Fruit fly (Drosophila melanogaster): Measurements from ENCODE around the gene CG12539.

The CG12539 gene

dm6 chrX:14839047-14839446 lies 5.5 kb downstream of the CG12539 start, which contains the start of the genes CG32590 and Flo2:
CG32590 (minus strand) TSS chrX:14839106.
Flo2 (plus strand) TSS chrX:14839376.
- peak; percentile 48 for TF ChIP-seq Clk (GFP tag; optimal IDR thresholded peaks at IDR 0.05)
- peak; percentile 64 for TF ChIP-seq tj (GFP tag; optimal IDR thresholded peaks at IDR 0.05)
- TF ChIP-seq cic (GFP tag; optimal IDR thresholded peaks at IDR 0.05): no peak
- TF ChIP-seq CG7045 (GFP tag; optimal IDR thresholded peaks at IDR 0.05): no peak
- peak; percentile 52 for TF ChIP-seq Crg-1 (GFP tag; optimal IDR thresholded peaks at IDR 0.05)
- peak; percentile 71 for TF ChIP-seq kay (GFP tag; ENCODE audit: borderline replicate concordance)
- peak; percentile 67 for TF ChIP-seq pad (GFP tag; optimal IDR thresholded peaks at IDR 0.05)
- TF ChIP-seq CG33017 (tag; optimal IDR thresholded peaks at IDR 0.05): peak; percentile 42
- peak; percentile 78 for TF ChIP-seq toe (GFP tag; optimal IDR thresholded peaks at IDR 0.05)
- peak; percentile 81 for TF ChIP-seq Mnt (GFP tag; optimal IDR thresholded peaks at IDR 0.05)
- no peak for TF ChIP-seq cnc (optimal IDR thresholded peaks at IDR 0.05)
- TF ChIP-seq ovo (GFP tag; optimal IDR thresholded peaks at IDR 0.05): peak; percentile 72
- peak; percentile 44 for TF ChIP-seq CG11617 (GFP tag; optimal IDR thresholded peaks at IDR 0.05)
- peak; percentile 26 for TF ChIP-seq CG12768 (GFP tag; optimal IDR thresholded peaks at IDR 0.05)
- TF ChIP-seq Hr96 (GFP tag; optimal IDR thresholded peaks at IDR 0.05): no peak
- peak; percentile 82 for TF ChIP-seq CG14711 (tag; optimal IDR thresholded peaks at IDR 0.05)
- peak; percentile 87 for TF ChIP-seq bab1 (GFP tag; optimal IDR thresholded peaks at IDR 0.05)
- TF ChIP-seq CG1620 (GFP tag; optimal IDR thresholded peaks at IDR 0.05): peak; percentile 91
- peak; percentile 78 for TF ChIP-seq CG7101 (tag; optimal IDR thresholded peaks at IDR 0.05)
- TF ChIP-seq CG5204 (GFP tag; optimal IDR thresholded peaks at IDR 0.05): no peak

- TF ChIP-seq ovo (GFP tag; optimal IDR thresholded peaks at IDR 0.05): no peak
- no peak for TF ChIP-seq CG5204 (GFP tag; optimal IDR thresholded peaks at IDR 0.05)
- no peak for TF ChIP-seq CG11617 (GFP tag; optimal IDR thresholded peaks at IDR 0.05)
- no peak for TF ChIP-seq CG14711 (tag; optimal IDR thresholded peaks at IDR 0.05)
- no peak for TF ChIP-seq CG33017 (tag; optimal IDR thresholded peaks at IDR 0.05)
- TF ChIP-seq tj (GFP tag; optimal IDR thresholded peaks at IDR 0.05): no peak
- TF ChIP-seq cic (GFP tag; optimal IDR thresholded peaks at IDR 0.05): no peak
- no peak for TF ChIP-seq kay (GFP tag; ENCODE audit: borderline replicate concordance)
- no peak for TF ChIP-seq Mnt (GFP tag; optimal IDR thresholded peaks at IDR 0.05)
- no peak for TF ChIP-seq cnc (optimal IDR thresholded peaks at IDR 0.05)
- no peak for TF ChIP-seq Clk (GFP tag; optimal IDR thresholded peaks at IDR 0.05)
- no peak for TF ChIP-seq CG7101 (tag; optimal IDR thresholded peaks at IDR 0.05)
- no peak for TF ChIP-seq toe (GFP tag; optimal IDR thresholded peaks at IDR 0.05)
- TF ChIP-seq Crg-1 (GFP tag; optimal IDR thresholded peaks at IDR 0.05): no peak
- no peak for TF ChIP-seq Hr96 (GFP tag; optimal IDR thresholded peaks at IDR 0.05)
Observed at dm6 chrX:14837983-14838382, 6.6 kb downstream of the CG12539 start, which contains the start of gene Grx5. Grx5 (minus strand) TSS chrX:14838198.

dm6 chrX:14836425-14836824 lies 8.1 kb downstream of the CG12539 start, which contains the start of gene CG14410:
CG14410 (plus strand) TSS chrX:14836725.
- TF ChIP-seq CG1620 (GFP tag; optimal IDR thresholded peaks at IDR 0.05) (no peak), pad (GFP tag; optimal IDR thresholded peaks at IDR 0.05) (no peak), cnc (optimal IDR thresholded peaks at IDR 0.05) (no peak), ovo (GFP tag; optimal IDR thresholded peaks at IDR 0.05) (no peak), tj (GFP tag; optimal IDR thresholded peaks at IDR 0.05) (no peak), CG5204 (GFP tag; optimal IDR thresholded peaks at IDR 0.05) (no peak), Clk (GFP tag; optimal IDR thresholded peaks at IDR 0.05) (no peak)

dm6 chrX:14832562-14833303 lies 11.8 kb downstream of the CG12539 start, which contains the start of gene CG14411:
CG14411 (plus strand) TSS chrX:14832647.
- TF ChIP-seq Mnt (GFP tag; optimal IDR thresholded peaks at IDR 0.05) (peak; percentile 85), toe (GFP tag; optimal IDR thresholded peaks at IDR 0.05) (no peak), cnc (optimal IDR thresholded peaks at IDR 0.05) (no peak), CG33017 (tag; optimal IDR thresholded peaks at IDR 0.05) (no peak), CG5204 (GFP tag; optimal IDR thresholded peaks at IDR 0.05) (no peak), Crg-1 (GFP tag; optimal IDR thresholded peaks at IDR 0.05) (no peak), CG12768 (GFP tag; optimal IDR thresholded peaks at IDR 0.05) (no peak), Hr96 (GFP tag; optimal IDR thresholded peaks at IDR 0.05) (no peak), kay (GFP tag; ENCODE audit: borderline replicate concordance) (no peak), tj (GFP tag; optimal IDR thresholded peaks at IDR 0.05) (no peak), pad (GFP tag; optimal IDR thresholded peaks at IDR 0.05) (peak; percentile 17), CG14711 (tag; optimal IDR thresholded peaks at IDR 0.05) (no peak), ovo (GFP tag; optimal IDR thresholded peaks at IDR 0.05) (peak; percentile 84), cic (GFP tag; optimal IDR thresholded peaks at IDR 0.05) (no peak), CG7101 (tag; optimal IDR thresholded peaks at IDR 0.05) (no peak), bab1 (GFP tag; optimal IDR thresholded peaks at IDR 0.05) (peak; percentile 14), CG11617 (GFP tag; optimal IDR thresholded peaks at IDR 0.05) (no peak), CG7045 (GFP tag; optimal IDR thresholded peaks at IDR 0.05) (no peak), Clk (GFP tag; optimal IDR thresholded peaks at IDR 0.05) (no peak), CG1620 (GFP tag; optimal IDR thresholded peaks at IDR 0.05) (no peak)

- TF ChIP-seq CG7101 (tag; optimal IDR thresholded peaks at IDR 0.05): no peak
- no peak for TF ChIP-seq Clk (GFP tag; optimal IDR thresholded peaks at IDR 0.05)
- no peak for TF ChIP-seq Crg-1 (GFP tag; optimal IDR thresholded peaks at IDR 0.05)
- TF ChIP-seq CG14711 (tag; optimal IDR thresholded peaks at IDR 0.05): no peak
- TF ChIP-seq Hr96 (GFP tag; optimal IDR thresholded peaks at IDR 0.05): no peak
- TF ChIP-seq pad (GFP tag; optimal IDR thresholded peaks at IDR 0.05): no peak
- TF ChIP-seq tj (GFP tag; optimal IDR thresholded peaks at IDR 0.05): no peak
- TF ChIP-seq CG5204 (GFP tag; optimal IDR thresholded peaks at IDR 0.05): no peak
- TF ChIP-seq kay (GFP tag; ENCODE audit: borderline replicate concordance): peak; percentile 97
- no peak for TF ChIP-seq CG33017 (tag; optimal IDR thresholded peaks at IDR 0.05)
- no peak for TF ChIP-seq CG11617 (GFP tag; optimal IDR thresholded peaks at IDR 0.05)
- TF ChIP-seq toe (GFP tag; optimal IDR thresholded peaks at IDR 0.05): peak; percentile 28
- peak; percentile 99 for TF ChIP-seq ovo (GFP tag; optimal IDR thresholded peaks at IDR 0.05)
- no peak for TF ChIP-seq Mnt (GFP tag; optimal IDR thresholded peaks at IDR 0.05)
- peak in 1 of 2 experiments; percentile 70 for TF ChIP-seq cnc (optimal IDR thresholded peaks at IDR 0.05)
- no peak for TF ChIP-seq bab1 (GFP tag; optimal IDR thresholded peaks at IDR 0.05)
- no peak for TF ChIP-seq CG12768 (GFP tag; optimal IDR thresholded peaks at IDR 0.05)
- TF ChIP-seq cic (GFP tag; optimal IDR thresholded peaks at IDR 0.05): no peak
- no peak for TF ChIP-seq CG7045 (GFP tag; optimal IDR thresholded peaks at IDR 0.05)
- TF ChIP-seq CG1620 (GFP tag; optimal IDR thresholded peaks at IDR 0.05): no peak
Observed at dm6 chrX:14831713-14832561, 12.6 kb downstream of the CG12539 start, which contains the start of gene CG14408. CG14408 (minus strand) TSS chrX:14832033.

Data from whole organism, adult.